Fruit fly (Drosophila melanogaster) whole organism, embryonic: ENCODE results near the gene CG6870.

ENCODE experiments used
- Adf1 ChIP-seq: fragments of 200-800 bp; sonication (Bioruptor generic); IDR thresholded peaks from 2 replicates; pipeline ENCODE4 v1.3.6; 2022; ENCODE audit warnings: missing biosample characterization, missing genetic modification characterization
- CG11560 ChIP-seq: fragments of 200-800 bp; sonication (Bioruptor generic); IDR thresholded peaks from 3 replicates; pipeline ENCODE4 v1.3.6; 2022; ENCODE audit warnings: missing biosample characterization, missing genetic modification characterization
- CG11696 ChIP-seq: fragments of 200-800 bp; sonication (Bioruptor generic); IDR thresholded peaks from 2 replicates; pipeline ENCODE4 v1.3.6; 2022; ENCODE audit warnings: missing biosample characterization, missing genetic modification characterization
- CG12219 ChIP-seq: fragments of 200-800 bp; sonication (Bioruptor generic); optimal IDR thresholded peaks from 3 replicates; lab custom pipeline; 2018; ENCODE audit warnings: missing biosample characterization, mild to moderate bottlenecking, missing genetic modification characterization
- CG12769 ChIP-seq: fragments of 200-800 bp; sonication (Bioruptor generic); optimal IDR thresholded peaks from 2 replicates; lab custom pipeline; 2019; ENCODE audit warnings: missing biosample characterization, mild to moderate bottlenecking, missing genetic modification characterization, moderate library complexity
- CG14860 ChIP-seq: fragments of 200-800 bp; sonication (Bioruptor generic); IDR thresholded peaks from 3 replicates; pipeline ENCODE4 v1.3.6; 2022; ENCODE audit warnings: missing biosample characterization, missing genetic modification characterization; ENCODE audit not compliant: partially characterized antibody
- CG15514 ChIP-seq: fragments of 200-800 bp; sonication (Bioruptor generic); optimal IDR thresholded peaks from 3 replicates; lab custom pipeline; 2017; ENCODE audit warnings: missing biosample characterization, missing genetic modification characterization, mild to moderate bottlenecking, moderate library complexity, missing genetic modification reagents
- CG18476 ChIP-seq: fragments of 200-800 bp; sonication (Bioruptor generic); optimal IDR thresholded peaks from 2 replicates; lab custom pipeline; 2016; ENCODE audit warnings: missing biosample characterization, mild to moderate bottlenecking, missing genetic modification characterization
- CG18764 ChIP-seq: fragments of 200-800 bp; sonication (Bioruptor generic); optimal IDR thresholded peaks from 3 replicates; lab custom pipeline; 2016; ENCODE audit warnings: missing biosample characterization, missing genetic modification characterization
- CG5180 ChIP-seq: fragments of 200-800 bp; sonication (Bioruptor generic); optimal IDR thresholded peaks from 3 replicates; lab custom pipeline; 2017; ENCODE audit warnings: missing biosample characterization, missing genetic modification characterization, mild to moderate bottlenecking, moderate library complexity, missing genetic modification reagents
- CG5953 ChIP-seq: fragments of 200-800 bp; sonication (Bioruptor generic); IDR thresholded peaks from 2 replicates; pipeline ENCODE4 v1.3.6; 2022; ENCODE audit warnings: missing biosample characterization, missing genetic modification characterization
- CG9437 ChIP-seq: fragments of 200-800 bp; sonication (Bioruptor generic); optimal IDR thresholded peaks from 2 replicates; lab custom pipeline; 2018; ENCODE audit warnings: missing biosample characterization, mild to moderate bottlenecking, missing genetic modification characterization
- CG9609 ChIP-seq: fragments of 200-800 bp; sonication (Bioruptor generic); optimal IDR thresholded peaks from 3 replicates; lab custom pipeline; 2016; ENCODE audit warnings: missing biosample characterization, missing genetic modification characterization
- D ChIP-seq, 2 experiments: fragments of 200-800 bp in 1 of 2; fragments of >200 bp in 1 of 2; sonication (Bioruptor generic) in 1 of 2; optimal IDR thresholded peaks; 2 replicates in 1 of 2; 3 replicates in 1 of 2; lab custom pipeline; 2017; ENCODE audit warnings: mild to moderate bottlenecking in 1 of 2, missing biosample characterization in 1 of 2, missing genetic modification characterization in 1 of 2, missing genetic modification reagents in 1 of 2
- Deaf1 ChIP-seq: fragments of 200-800 bp; optimal IDR thresholded peaks from 3 replicates; lab custom pipeline; 2019; ENCODE audit warnings: missing biosample characterization, mild to moderate bottlenecking, missing genetic modification characterization, moderate library complexity
- Dek ChIP-seq: fragments of 200-800 bp; sonication (Bioruptor generic); optimal IDR thresholded peaks from 3 replicates; lab custom pipeline; 2019; ENCODE audit warnings: missing biosample characterization, mild to moderate bottlenecking, missing genetic modification characterization, moderate library complexity
- Dll ChIP-seq: fragments of 200-800 bp; sonication (Bioruptor generic); IDR thresholded peaks from 4 replicates; pipeline ENCODE4 v1.3.6; 2022; ENCODE audit warnings: missing biosample characterization, missing genetic modification characterization; ENCODE audit not compliant: partially characterized antibody
- Fer1 ChIP-seq: fragments of 200-800 bp; sonication (Bioruptor generic); optimal IDR thresholded peaks from 2 replicates; lab custom pipeline; 2017; ENCODE audit warnings: missing biosample characterization, mild to moderate bottlenecking, missing genetic modification characterization
- H2.0 ChIP-seq: fragments of 200-800 bp; sonication (Bioruptor generic); IDR thresholded peaks from 2 replicates; pipeline ENCODE4 v1.3.6; 2022; ENCODE audit warnings: missing biosample characterization, missing genetic modification characterization
- Med ChIP-seq: fragments of 200-800 bp; sonication (Bioruptor generic); peaks from one replicate; lab custom pipeline; 2016; ENCODE audit warnings: missing biosample characterization, missing genetic modification characterization, mild to moderate bottlenecking, inconsistent platforms, moderate library complexity
- Meics ChIP-seq: fragments of 200-800 bp; sonication (Bioruptor generic); optimal IDR thresholded peaks from 2 replicates; lab custom pipeline; 2017; ENCODE audit warnings: missing biosample characterization, mild to moderate bottlenecking, missing genetic modification characterization
- NfI ChIP-seq: fragments of 200-800 bp; sonication (Bioruptor generic); optimal IDR thresholded peaks from 3 replicates; lab custom pipeline; 2018; ENCODE audit warnings: missing biosample characterization, mild to moderate bottlenecking, missing genetic modification characterization, moderate library complexity
- Rfx ChIP-seq: fragments of 200-800 bp; sonication (Bioruptor generic); IDR thresholded peaks from 2 replicates; pipeline ENCODE4 v1.3.6; 2022; ENCODE audit warnings: missing biosample characterization, missing genetic modification characterization
- Side ChIP-seq: fragments of 200-800 bp; sonication (Bioruptor generic); optimal IDR thresholded peaks from 2 replicates; lab custom pipeline; 2016; ENCODE audit warnings: missing biosample characterization, missing genetic modification characterization
- Sox102F ChIP-seq: fragments of 200-800 bp; sonication (Bioruptor generic); optimal IDR thresholded peaks from 2 replicates; lab custom pipeline; 2018; ENCODE audit warnings: missing biosample characterization, mild to moderate bottlenecking, missing genetic modification characterization, moderate library complexity
- Ssrp ChIP-seq: fragments of 200-800 bp; sonication (Bioruptor generic); optimal IDR thresholded peaks from 2 replicates; lab custom pipeline; 2018; ENCODE audit warnings: missing biosample characterization, mild to moderate bottlenecking, missing genetic modification characterization, moderate library complexity
- ac ChIP-seq: fragments of 200-800 bp; sonication (Bioruptor generic); optimal IDR thresholded peaks from 3 replicates; lab custom pipeline; 2017; ENCODE audit warnings: missing biosample characterization, mild to moderate bottlenecking, missing genetic modification characterization
- aop ChIP-seq: fragments of 200-800 bp; sonication (Bioruptor generic); IDR thresholded peaks from 2 replicates; pipeline ENCODE4 v1.3.6; 2022; ENCODE audit warnings: missing biosample characterization, missing genetic modification characterization
- bcd ChIP-seq: fragments of 200-800 bp; sonication (Bioruptor generic); optimal IDR thresholded peaks from 2 replicates; lab custom pipeline; 2017; ENCODE audit warnings: missing biosample characterization, mild to moderate bottlenecking, missing genetic modification characterization
- bowl ChIP-seq: fragments of 200-800 bp; sonication (Bioruptor generic); IDR thresholded peaks from 2 replicates; pipeline ENCODE4 v1.3.6; 2022; ENCODE audit warnings: missing biosample characterization, missing genetic modification characterization
- bsh ChIP-seq, 2 experiments: fragments of 200-800 bp; sonication (Bioruptor generic); optimal IDR thresholded peaks; 2 replicates each; lab custom pipeline; 2017 to 2018; ENCODE audit warnings: mild to moderate bottlenecking in 2 of 2, missing biosample characterization in 2 of 2, missing genetic modification characterization in 2 of 2, moderate library complexity in 1 of 2
- cg ChIP-seq: fragments of 200-800 bp; sonication (Bioruptor generic); optimal IDR thresholded peaks from 3 replicates; lab custom pipeline; 2019; ENCODE audit warnings: missing biosample characterization, mild to moderate bottlenecking, missing genetic modification characterization, moderate library complexity
- chinmo ChIP-seq: fragments of 200-800 bp; sonication (Bioruptor generic); IDR thresholded peaks from 4 replicates; pipeline ENCODE4 v1.3.6; 2022; ENCODE audit warnings: missing biosample characterization, missing genetic modification characterization; ENCODE audit not compliant: partially characterized antibody
- chm ChIP-seq: fragments of 200-800 bp; sonication (Bioruptor generic); IDR thresholded peaks from 2 replicates; pipeline ENCODE4 v1.3.6; 2022; ENCODE audit warnings: missing biosample characterization, missing genetic modification characterization
- crp ChIP-seq, 2 experiments: fragments of 200-800 bp; sonication (Bioruptor generic); optimal IDR thresholded peaks; 2 replicates in 1 of 2; 3 replicates in 1 of 2; lab custom pipeline; 2017; ENCODE audit warnings: missing biosample characterization in 2 of 2, missing genetic modification characterization in 2 of 2, mild to moderate bottlenecking in 1 of 2, moderate library complexity in 1 of 2
- dpn ChIP-seq, 2 experiments: fragments of 200-800 bp; sonication (Bioruptor generic); optimal IDR thresholded peaks; 3 replicates each; lab custom pipeline; 2016; ENCODE audit warnings: missing biosample characterization in 2 of 2, missing genetic modification characterization in 2 of 2
- fu2 ChIP-seq: fragments of 200-800 bp; sonication (Bioruptor generic); optimal IDR thresholded peaks from 2 replicates; lab custom pipeline; 2016; ENCODE audit warnings: missing biosample characterization, missing genetic modification characterization
- ham ChIP-seq: fragments of 200-800 bp; sonication (Bioruptor generic); IDR thresholded peaks from 2 replicates; pipeline ENCODE4 v1.3.6; 2022; ENCODE audit warnings: missing biosample characterization, missing genetic modification characterization
- hth ChIP-seq: fragments of >200 bp; optimal IDR thresholded peaks from 2 replicates; lab custom pipeline; 2017; ENCODE audit warnings: inconsistent platforms
- kni ChIP-seq: fragments of 200-800 bp; sonication (Bioruptor generic); optimal IDR thresholded peaks from 3 replicates; lab custom pipeline; 2017; ENCODE audit warnings: mild to moderate bottlenecking, missing biosample characterization, missing genetic modification reagents, missing genetic modification characterization
- lmd ChIP-seq: fragments of 200-800 bp; sonication (Bioruptor generic); IDR thresholded peaks from 2 replicates; pipeline ENCODE4 v1.3.6; 2022; ENCODE audit warnings: missing biosample characterization, missing genetic modification characterization
- otp ChIP-seq: fragments of 200-800 bp; sonication (Bioruptor generic); IDR thresholded peaks from 3 replicates; pipeline ENCODE4, ENCODE4 v1.3.6; 2022; ENCODE audit warnings: missing biosample characterization, missing genetic modification characterization
- pros ChIP-seq: fragments of 200-800 bp; sonication (Bioruptor generic); optimal IDR thresholded peaks from 3 replicates; lab custom pipeline; 2019; ENCODE audit warnings: missing biosample characterization, mild to moderate bottlenecking, missing genetic modification characterization, moderate library complexity
- ranshi ChIP-seq: fragments of 200-800 bp; sonication (Bioruptor generic); IDR thresholded peaks from 2 replicates; pipeline ENCODE4 v1.3.6; 2022; ENCODE audit warnings: missing biosample characterization, missing genetic modification characterization
- schlank ChIP-seq: fragments of 200-800 bp; sonication (Bioruptor generic); optimal IDR thresholded peaks from 2 replicates; lab custom pipeline; 2018; ENCODE audit warnings: missing biosample characterization, mild to moderate bottlenecking, missing genetic modification characterization
- sens ChIP-seq: fragments of 200-800 bp; sonication (Bioruptor generic); peaks from one replicate; lab custom pipeline; 2016; ENCODE audit warnings: missing biosample characterization, missing genetic modification characterization
- shn ChIP-seq: fragments of 200-800 bp; sonication (Bioruptor generic); optimal IDR thresholded peaks from 3 replicates; lab custom pipeline; 2016; ENCODE audit warnings: missing biosample characterization, missing genetic modification characterization
- sima ChIP-seq: fragments of 200-800 bp; sonication (Bioruptor generic); optimal IDR thresholded peaks from 2 replicates; lab custom pipeline; 2016; ENCODE audit warnings: missing biosample characterization, missing genetic modification characterization
- ttk ChIP-seq: fragments of 200-800 bp; sonication (Bioruptor generic); IDR thresholded peaks from 2 replicates; pipeline ENCODE4 v2.1.2; 2022; ENCODE audit warnings: missing biosample characterization, missing genetic modification characterization
- unc-4 ChIP-seq: fragments of 200-800 bp; sonication (Bioruptor generic); IDR thresholded peaks from 2 replicates; pipeline ENCODE4 v1.3.6; 2022; ENCODE audit warnings: missing biosample characterization, missing genetic modification characterization; ENCODE audit not compliant: partially characterized antibody

The CG6870 gene

DNA sequence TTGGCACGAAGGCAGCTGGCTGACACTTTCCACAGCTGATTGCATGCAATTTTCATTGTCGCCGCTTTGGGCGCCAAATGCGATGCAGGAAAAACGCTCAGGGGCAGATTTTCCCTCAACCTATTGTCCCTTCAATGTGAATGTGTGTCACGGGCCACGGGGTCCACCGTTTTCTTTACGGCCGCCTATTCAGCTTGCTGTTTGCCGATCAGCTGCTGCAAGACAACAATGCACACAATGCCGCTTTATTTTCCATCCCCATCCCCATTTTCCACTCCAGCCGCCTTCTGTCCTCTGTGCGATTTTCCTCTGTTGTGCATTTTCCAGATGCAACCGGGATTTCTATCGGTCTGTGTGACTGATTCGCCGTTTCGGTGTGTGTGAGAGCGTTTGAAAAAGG lies 27.4 kb downstream of the CG6870 start:
- TF ChIP-seq ham (GFP tag; lab: Robert Waterston, UW) (no peak), D (optimal IDR thresholded peaks at IDR 0.05; lab: Kevin White, UChicago) (peak; percentile 92), D (GFP tag; optimal IDR thresholded peaks at IDR 0.05; lab: Kevin White, UChicago) (peak; percentile 52), Meics (GFP tag; lab: Kevin White, UChicago) (no peak), otp (no peak), H2.0 (GFP tag; lab: Robert Waterston, UW) (no peak), CG11696 (no peak), kni (GFP tag; lab: Kevin White, UChicago) (peak; percentile 20), bsh (GFP tag; optimal IDR thresholded peaks at IDR 0.05; lab: Kevin White, UChicago) (no peak), CG18764 (GFP tag; lab: Kevin White, UChicago) (no peak), Rfx (no peak), ac (GFP tag; lab: Kevin White, UChicago) (peak; percentile 53), sens (GFP tag; lab: Kevin White, UChicago) (no peak), lmd (GFP tag; lab: Robert Waterston, UW) (peak; percentile 12; the same call in 1 of the 2 replicates), crp (GFP tag; optimal IDR thresholded peaks at IDR 0.05; lab: Kevin White, UChicago) (peak in 1 of 2 experiments; percentile 42), CG5953 (GFP tag; lab: Robert Waterston, UW) (no peak), CG9437 (GFP tag; lab: Kevin White, UChicago) (no peak), pros (GFP tag; lab: Kevin White, UChicago) (peak; percentile 76), CG12769 (no peak)
- TF ChIP-seq, all 482 proteins: peak for 6

DNA sequence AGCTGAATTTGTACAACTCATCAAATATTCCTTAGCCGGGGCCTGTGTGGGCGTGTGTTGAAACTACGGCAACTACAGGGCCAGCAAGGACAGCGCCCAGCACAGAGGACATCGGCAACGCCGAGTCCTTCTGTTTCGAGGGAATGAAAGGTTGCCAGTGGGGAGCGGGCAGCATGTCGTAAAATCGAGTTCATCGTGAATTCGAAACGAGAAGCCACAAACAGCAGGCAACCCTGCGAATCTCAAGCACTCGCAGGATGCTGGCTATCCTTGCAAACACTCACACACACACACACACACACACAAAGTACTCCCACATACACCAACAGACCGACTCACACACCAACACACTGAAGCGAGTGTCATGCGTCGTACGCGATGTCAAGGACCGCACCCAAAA lies 30.2 kb downstream of the CG6870 start:
- no peak for TF ChIP-seq schlank (tag; lab: Kevin White, UChicago)
- no peak for TF ChIP-seq CG9609 (GFP tag; lab: Kevin White, UChicago)
- 0 out of 4 replicates have a peak, but pooled peaks have one; percentile 61 for TF ChIP-seq chinmo (GFP tag; lab: Robert Waterston, UW)
- TF ChIP-seq hth (lab: Kevin White, UChicago): no peak
- no peak for TF ChIP-seq dpn (GFP tag; optimal IDR thresholded peaks at IDR 0.05; lab: Kevin White, UChicago)
- no peak for TF ChIP-seq NfI (GFP tag; lab: Kevin White, UChicago)
- peak; percentile 30; the same call in 1 of the 2 replicates for TF ChIP-seq Adf1 (GFP tag; lab: Robert Waterston, UW)
- TF ChIP-seq CG5953 (GFP tag; lab: Robert Waterston, UW): no peak
- TF ChIP-seq ranshi (GFP tag; lab: Robert Waterston, UW): no peak
- TF ChIP-seq Med (GFP tag; lab: Kevin White, UChicago): peak; percentile 68
- no peak for TF ChIP-seq sima
- TF ChIP-seq Dek (tag; lab: Kevin White, UChicago): no peak
- no peak for TF ChIP-seq CG12219 (GFP tag; lab: Kevin White, UChicago)
- no peak for TF ChIP-seq ttk
- no peak for TF ChIP-seq aop (GFP tag; lab: Robert Waterston, UW)
- no peak for TF ChIP-seq Fer1 (GFP tag; lab: Kevin White, UChicago)
- TF ChIP-seq cg (GFP tag; lab: Kevin White, UChicago): peak; percentile 21
- no peak for TF ChIP-seq bowl (GFP tag; lab: Robert Waterston, UW)
- TF ChIP-seq CG14860 (GFP tag; lab: Robert Waterston, UW): no peak
- no peak for TF ChIP-seq Ssrp (tag; lab: Kevin White, UChicago)
- no peak for TF ChIP-seq Side
- no peak for TF ChIP-seq CG11560 (tag; lab: Robert Waterston, UW)
- no peak for TF ChIP-seq CG18476 (GFP tag; lab: Kevin White, UChicago)
- no peak for TF ChIP-seq Sox102F
- TF ChIP-seq CG15514 (GFP tag; lab: Kevin White, UChicago): no peak
- no peak for TF ChIP-seq CG5180 (GFP tag; lab: Kevin White, UChicago)
- no peak for TF ChIP-seq Dll (GFP tag; lab: Robert Waterston, UW)
- no peak for TF ChIP-seq unc-4
- no peak for TF ChIP-seq fu2
- TF ChIP-seq Deaf1 (tag; lab: Kevin White, UChicago): peak; percentile 45
- TF ChIP-seq bcd (GFP tag; lab: Kevin White, UChicago): no peak
- TF ChIP-seq chm (GFP tag; lab: Robert Waterston, UW): 0 out of 2 replicates have a peak, but pooled peaks have one; percentile 28
- no peak for TF ChIP-seq shn
